Worm (Caenorhabditis elegans): ENCODE measurements around the gene ZC518.8.
"Not testable (repeated sequence)": the region's sequence is repeated elsewhere in the genome, so short reads cannot be mapped to it uniquely, and the experiment has no call there.

The ZC518.8 gene

DNA sequence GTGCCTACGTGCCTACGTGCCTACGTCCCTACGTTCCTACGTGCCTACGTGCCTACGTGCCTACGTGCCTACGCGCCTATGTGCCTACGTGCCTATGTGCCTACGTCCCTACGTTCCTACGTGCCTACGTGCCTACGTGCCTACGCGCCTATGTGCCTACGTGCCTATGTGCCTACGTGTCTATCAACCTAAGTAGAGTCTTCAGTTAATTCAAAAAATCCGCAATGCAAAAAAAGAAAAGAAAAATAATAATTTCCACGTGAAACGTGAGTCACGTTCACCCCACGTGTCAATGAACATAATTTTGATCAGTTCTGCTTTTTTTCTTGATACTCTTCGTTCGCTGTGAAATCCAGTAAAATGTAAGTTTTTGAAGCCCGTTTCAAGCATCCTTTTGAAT lies 34.8 kb downstream of the ZC518.8 start, which contains the start of gene F19B6.3:
TSS of gene F19B6.3 (plus strand) at position 301 of the 400 bp plus-strand sequence.
- TF ChIP-seq flt-1, ztf-23, ztf-29 (GFP tag; IDR thresholded peaks at IDR 0.05): not testable (repeated sequence)
